Worm (Caenorhabditis elegans): ENCODE data around the gene C24D10.2.
A peak's percentile ranks its signal among the peaks of the same experiment; 100 is the strongest.

Gene C24D10.2

ce11 chrIV:5204573-5204972 is 41.4 kb downstream of the C24D10.2 start, which contains the start of gene tni-4:
TSS of gene tni-4 (plus strand) at chrIV:5204591.
- TF ChIP-seq cnd-1 (tag; optimal IDR thresholded peaks at IDR 0.05) (no peak), ztf-11 (tag; optimal IDR thresholded peaks at IDR 0.05) (no peak), lin-13 (tag; optimal IDR thresholded peaks at IDR 0.05) (no peak), unc-39 (tag; optimal IDR thresholded peaks at IDR 0.05) (no peak), mab-5 (tag; optimal IDR thresholded peaks at IDR 0.05) (no peak), flh-1 (GFP tag; optimal IDR thresholded peaks at IDR 0.05) (no peak), nhr-2 (tag; optimal IDR thresholded peaks at IDR 0.05) (no peak), lsy-2 (tag; optimal IDR thresholded peaks at IDR 0.05) (no peak), snpc-4 (tag; optimal IDR thresholded peaks at IDR 0.05) (no peak), unc-62 (GFP tag; optimal IDR thresholded peaks at IDR 0.05) (no peak), ceh-39 (tag; optimal IDR thresholded peaks at IDR 0.05) (no peak), nhr-76 (tag; optimal IDR thresholded peaks at IDR 0.05) (no peak), zip-8 (tag; optimal IDR thresholded peaks at IDR 0.05) (no peak), ham-2 (GFP tag; optimal IDR thresholded peaks at IDR 0.05) (no peak), elt-3 (tag; optimal IDR thresholded peaks at IDR 0.05) (no peak)

ce11 chrIV:5206716-5207115 is 43.6 kb downstream of the C24D10.2 start:
- TF ChIP-seq ceh-83 (GFP tag; optimal IDR thresholded peaks at IDR 0.05), result no peak
- TF ChIP-seq ztf-11 (tag; optimal IDR thresholded peaks at IDR 0.05), result no peak
- no peak for TF ChIP-seq elt-3 (tag; optimal IDR thresholded peaks at IDR 0.05)
- no peak for TF ChIP-seq ceh-39 (tag; optimal IDR thresholded peaks at IDR 0.05)
- no peak for TF ChIP-seq nhr-76 (tag; optimal IDR thresholded peaks at IDR 0.05)
- TF ChIP-seq M03D4.4 (tag; optimal IDR thresholded peaks at IDR 0.05), result no peak
- no peak for TF ChIP-seq elt-1 (tag; optimal IDR thresholded peaks at IDR 0.05; ENCODE audit: borderline replicate concordance, insufficient read depth)
- no peak for TF ChIP-seq unc-120 (tag; optimal IDR thresholded peaks at IDR 0.05; ENCODE audit: poor library complexity, severe bottlenecking)
- no peak for TF ChIP-seq nhr-28 (tag; optimal IDR thresholded peaks at IDR 0.05)
- TF ChIP-seq ceh-43 (GFP tag; optimal IDR thresholded peaks at IDR 0.05), result no peak
- no peak for TF ChIP-seq nhr-12 (tag; optimal IDR thresholded peaks at IDR 0.05)
- no peak for TF ChIP-seq drap-1 (GFP tag; optimal IDR thresholded peaks at IDR 0.05)
- TF ChIP-seq ces-1 (GFP tag; optimal IDR thresholded peaks at IDR 0.05), result no peak
- no peak for TF ChIP-seq cnd-1 (tag; optimal IDR thresholded peaks at IDR 0.05)
- TF ChIP-seq blmp-1 (tag; optimal IDR thresholded peaks at IDR 0.05), result no peak
- TF ChIP-seq bed-3 (GFP tag; optimal IDR thresholded peaks at IDR 0.05), result no peak
- TF ChIP-seq unc-39 (tag; optimal IDR thresholded peaks at IDR 0.05), result no peak
- no peak for TF ChIP-seq sptf-1 (tag; optimal IDR thresholded peaks at IDR 0.05)
- TF ChIP-seq tbx-8 (GFP tag; optimal IDR thresholded peaks at IDR 0.05), result no peak

- TF ChIP-seq bed-3 (GFP tag; optimal IDR thresholded peaks at IDR 0.05), result no peak
- TF ChIP-seq lin-13 (tag; optimal IDR thresholded peaks at IDR 0.05), result peak; percentile 73
- TF ChIP-seq drap-1 (GFP tag; optimal IDR thresholded peaks at IDR 0.05), result no peak
- no peak for TF ChIP-seq nhr-2 (tag; optimal IDR thresholded peaks at IDR 0.05)
- no peak for TF ChIP-seq snpc-4 (tag; optimal IDR thresholded peaks at IDR 0.05)
- peak; percentile 76 for TF ChIP-seq ces-1 (GFP tag; optimal IDR thresholded peaks at IDR 0.05)
- peak; percentile 51 for TF ChIP-seq pha-4 (tag; optimal IDR thresholded peaks at IDR 0.05)
- TF ChIP-seq ceh-39 (tag; optimal IDR thresholded peaks at IDR 0.05), result peak; percentile 50
- TF ChIP-seq nhr-76 (tag; optimal IDR thresholded peaks at IDR 0.05), result no peak
- no peak for TF ChIP-seq ztf-11 (tag; optimal IDR thresholded peaks at IDR 0.05)
- TF ChIP-seq unc-62 (GFP tag; optimal IDR thresholded peaks at IDR 0.05), result no peak
- TF ChIP-seq zip-8 (tag; optimal IDR thresholded peaks at IDR 0.05), result no peak
- TF ChIP-seq sptf-1 (tag; optimal IDR thresholded peaks at IDR 0.05), result no peak
- TF ChIP-seq ceh-43 (GFP tag; optimal IDR thresholded peaks at IDR 0.05), result no peak
- TF ChIP-seq lsy-2 (tag; optimal IDR thresholded peaks at IDR 0.05), result peak; percentile 70
- no peak for TF ChIP-seq nhr-28 (tag; optimal IDR thresholded peaks at IDR 0.05)
- no peak for TF ChIP-seq ceh-83 (GFP tag; optimal IDR thresholded peaks at IDR 0.05)
- TF ChIP-seq tbx-8 (GFP tag; optimal IDR thresholded peaks at IDR 0.05), result no peak
- no peak for TF ChIP-seq ham-2 (GFP tag; optimal IDR thresholded peaks at IDR 0.05)
- peak; percentile 8 for TF ChIP-seq unc-120 (tag; optimal IDR thresholded peaks at IDR 0.05; ENCODE audit: poor library complexity, severe bottlenecking)
- TF ChIP-seq hlh-1 (tag; optimal IDR thresholded peaks at IDR 0.05), result peak; percentile 55
- no peak for TF ChIP-seq elt-1 (tag; optimal IDR thresholded peaks at IDR 0.05; ENCODE audit: borderline replicate concordance, insufficient read depth)
- no peak for TF ChIP-seq cnd-1 (tag; optimal IDR thresholded peaks at IDR 0.05)
- TF ChIP-seq nhr-237 (tag; optimal IDR thresholded peaks at IDR 0.05), result peak; percentile 84
- peak; percentile 13 for TF ChIP-seq M03D4.4 (tag; optimal IDR thresholded peaks at IDR 0.05)
- TF ChIP-seq mep-1 (tag; optimal IDR thresholded peaks at IDR 0.05), result peak; percentile 57
- no peak for TF ChIP-seq mls-2 (tag; optimal IDR thresholded peaks at IDR 0.05)
Observed at ce11 chrIV:5209390-5209789, 46.3 kb downstream of the C24D10.2 start, which contains the start of the genes Y59E9AL.36 and nbet-1. TSS of gene Y59E9AL.36 (minus strand) at chrIV:5209481. TSS of gene nbet-1 (plus strand) at chrIV:5209501.

- TF ChIP-seq M03D4.4 (tag; optimal IDR thresholded peaks at IDR 0.05) (no peak), sptf-1 (tag; optimal IDR thresholded peaks at IDR 0.05) (no peak), nhr-76 (tag; optimal IDR thresholded peaks at IDR 0.05) (no peak), hlh-1 (tag; optimal IDR thresholded peaks at IDR 0.05) (no peak), ceh-43 (GFP tag; optimal IDR thresholded peaks at IDR 0.05) (no peak), ceh-83 (GFP tag; optimal IDR thresholded peaks at IDR 0.05) (no peak), blmp-1 (tag; optimal IDR thresholded peaks at IDR 0.05) (no peak), mep-1 (tag; optimal IDR thresholded peaks at IDR 0.05) (no peak), ces-1 (GFP tag; optimal IDR thresholded peaks at IDR 0.05) (no peak), cnd-1 (tag; optimal IDR thresholded peaks at IDR 0.05) (no peak), lin-13 (tag; optimal IDR thresholded peaks at IDR 0.05) (no peak), nhr-2 (tag; optimal IDR thresholded peaks at IDR 0.05) (no peak)
Observed at ce11 chrIV:5210606-5211005, 47.5 kb downstream of the C24D10.2 start.
